Fruit fly (Drosophila melanogaster) whole organism, wandering third instar larva: ENCODE data around the gene CG33510.

ENCODE experiments used
- Abd-B ChIP-seq: fragments of >200 bp; optimal IDR thresholded peaks from 2 replicates; lab custom pipeline; 2017; ENCODE audit warnings: missing biosample characterization, missing genetic modification characterization
- CG32264 ChIP-seq: fragments of 200-800 bp; sonication (Bioruptor generic); optimal IDR thresholded peaks from 2 replicates; lab custom pipeline; 2016; ENCODE audit warnings: missing biosample characterization, missing genetic modification characterization
- CG9705 ChIP-seq: fragments of 200-800 bp; sonication (Bioruptor generic); optimal IDR thresholded peaks from 2 replicates; lab custom pipeline; 2018; ENCODE audit warnings: missing biosample characterization, mild to moderate bottlenecking, missing genetic modification characterization
- CrebA ChIP-seq: fragments of 200-800 bp; sonication (Bioruptor generic); optimal IDR thresholded peaks from 2 replicates; lab custom pipeline; 2016; ENCODE audit warnings: missing biosample characterization, mild to moderate bottlenecking, missing genetic modification characterization, borderline replicate concordance
- Dfd ChIP-seq: fragments of >200 bp; optimal IDR thresholded peaks from 2 replicates; lab custom pipeline; 2017; ENCODE audit warnings: missing biosample characterization, missing genetic modification characterization
- Dif ChIP-seq: fragments of 200-275, 200-300 bp; sonication (Bioruptor generic); optimal IDR thresholded peaks from 2 replicates; lab custom pipeline; 2018; ENCODE audit warnings: missing biosample characterization, missing genetic modification characterization; ENCODE audit not compliant: partially characterized antibody
- HLH106 ChIP-seq: fragments of 200-800 bp; optimal IDR thresholded peaks from 3 replicates; lab custom pipeline; 2019; ENCODE audit warnings: missing biosample characterization, mild to moderate bottlenecking, missing genetic modification characterization, moderate library complexity
- Hr83 ChIP-seq: fragments of 200-300 bp; sonication (Bioruptor generic); optimal IDR thresholded peaks from 2 replicates; lab custom pipeline; 2016; ENCODE audit warnings: missing biosample characterization, mild to moderate bottlenecking, missing genetic modification characterization, moderate library complexity; ENCODE audit not compliant: poor library complexity, severe bottlenecking
- Jra ChIP-seq: sonication (Bioruptor generic); optimal IDR thresholded peaks from 2 replicates; lab custom pipeline; 2016; ENCODE audit warnings: missing biosample characterization, missing genetic modification characterization
- Myc ChIP-seq: fragments of >200 bp; optimal IDR thresholded peaks from 2 replicates; lab custom pipeline; 2017
- Rel ChIP-seq, 2 experiments: fragments of 200-800 bp; sonication (Bioruptor generic) in 1 of 2; optimal IDR thresholded peaks; 2 replicates in 1 of 2; 3 replicates in 1 of 2; lab custom pipeline; 2016 to 2019; ENCODE audit warnings: mild to moderate bottlenecking in 2 of 2, missing biosample characterization in 2 of 2, missing genetic modification characterization in 2 of 2, moderate library complexity in 1 of 2
- Sp1 ChIP-seq: fragments of 200-800 bp; sonication (Bioruptor generic); optimal IDR thresholded peaks from 3 replicates; lab custom pipeline; 2019; ENCODE audit warnings: missing biosample characterization, mild to moderate bottlenecking, missing genetic modification characterization, moderate library complexity
- Vsx2 ChIP-seq: fragments of 200-300, 225-300 bp; sonication (Bioruptor generic); optimal IDR thresholded peaks from 2 replicates; lab custom pipeline; 2018; ENCODE audit warnings: missing biosample characterization, missing genetic modification characterization; ENCODE audit not compliant: partially characterized antibody
- br ChIP-seq: fragments of 200-800 bp; sonication (Bioruptor generic); optimal IDR thresholded peaks from 2 replicates; lab custom pipeline; 2016; ENCODE audit warnings: missing biosample characterization, missing genetic modification characterization
- brk ChIP-seq: fragments of 200-800 bp; sonication (Bioruptor generic); optimal IDR thresholded peaks from 2 replicates; lab custom pipeline; 2016; ENCODE audit warnings: missing biosample characterization, mild to moderate bottlenecking, missing genetic modification characterization
- dl ChIP-seq, 2 experiments: fragments of 175-275, 200-275 bp in 1 of 2; fragments of 200-275 bp in 1 of 2; sonication (Bioruptor generic); optimal IDR thresholded peaks; lab custom pipeline; 2018; ENCODE audit warnings: mild to moderate bottlenecking in 2 of 2, missing biosample characterization in 2 of 2, missing genetic modification characterization in 2 of 2, moderate library complexity in 2 of 2; ENCODE audit not compliant: partially characterized antibody in 2 of 2, insufficient read depth in 1 of 2
- dmrt93B ChIP-seq: fragments of 200-800 bp; sonication (Bioruptor generic); optimal IDR thresholded peaks from 2 replicates; lab custom pipeline; 2018; ENCODE audit warnings: missing biosample characterization, mild to moderate bottlenecking, missing genetic modification characterization
- dsf ChIP-seq: sonication (Bioruptor generic); optimal IDR thresholded peaks from 2 replicates; lab custom pipeline; 2016; ENCODE audit warnings: missing biosample characterization, missing genetic modification characterization, borderline replicate concordance
- ey ChIP-seq: fragments of 200-800 bp; sonication (Bioruptor generic); optimal IDR thresholded peaks from 2 replicates; lab custom pipeline; 2016; ENCODE audit warnings: missing biosample characterization, missing genetic modification characterization
- foxo ChIP-seq, 2 experiments: fragments of 200-800 bp; sonication (Bioruptor generic); optimal IDR thresholded peaks; 2 replicates in 1 of 2; 3 replicates in 1 of 2; lab custom pipeline; 2016 to 2017; ENCODE audit warnings: missing biosample characterization in 2 of 2, missing genetic modification characterization in 2 of 2
- jim ChIP-seq: fragments of 175-275, 200-325 bp; sonication (Bioruptor generic); optimal IDR thresholded peaks from 2 replicates; lab custom pipeline; 2016; ENCODE audit warnings: missing biosample characterization, mild to moderate bottlenecking, missing genetic modification characterization
- pan ChIP-seq: fragments of >200 bp; optimal IDR thresholded peaks from 2 replicates; lab custom pipeline; 2017
- psq ChIP-seq: fragments of 200-800 bp; sonication (Bioruptor generic); optimal IDR thresholded peaks from 3 replicates; lab custom pipeline; 2017; ENCODE audit warnings: missing biosample characterization, mild to moderate bottlenecking, missing genetic modification characterization, moderate library complexity
- rgr ChIP-seq: fragments of 200-800 bp; sonication (Bioruptor generic); optimal IDR thresholded peaks from 3 replicates; lab custom pipeline; 2016; ENCODE audit warnings: missing biosample characterization, mild to moderate bottlenecking, missing genetic modification characterization
- sage ChIP-seq: fragments of 200-800 bp; sonication (Bioruptor generic); optimal IDR thresholded peaks from 2 replicates; lab custom pipeline; 2016; ENCODE audit warnings: missing biosample characterization, mild to moderate bottlenecking, missing genetic modification characterization
- sv ChIP-seq: fragments of 200-800 bp; sonication (Bioruptor generic); optimal IDR thresholded peaks from 3 replicates; lab custom pipeline; 2016; ENCODE audit warnings: missing biosample characterization, missing genetic modification characterization
- tai ChIP-seq: sonication (Bioruptor generic); optimal IDR thresholded peaks from 2 replicates; lab custom pipeline; 2016; ENCODE audit warnings: missing biosample characterization, missing genetic modification characterization
- usp ChIP-seq: fragments of >200 bp; optimal IDR thresholded peaks from 2 replicates; lab custom pipeline; 2017; ENCODE audit warnings: missing biosample characterization, missing genetic modification characterization
- woc ChIP-seq: sonication (Bioruptor generic); optimal IDR thresholded peaks from 2 replicates; lab custom pipeline; 2016; ENCODE audit warnings: missing biosample characterization, mild to moderate bottlenecking, missing genetic modification characterization

Gene CG33510

DNA sequence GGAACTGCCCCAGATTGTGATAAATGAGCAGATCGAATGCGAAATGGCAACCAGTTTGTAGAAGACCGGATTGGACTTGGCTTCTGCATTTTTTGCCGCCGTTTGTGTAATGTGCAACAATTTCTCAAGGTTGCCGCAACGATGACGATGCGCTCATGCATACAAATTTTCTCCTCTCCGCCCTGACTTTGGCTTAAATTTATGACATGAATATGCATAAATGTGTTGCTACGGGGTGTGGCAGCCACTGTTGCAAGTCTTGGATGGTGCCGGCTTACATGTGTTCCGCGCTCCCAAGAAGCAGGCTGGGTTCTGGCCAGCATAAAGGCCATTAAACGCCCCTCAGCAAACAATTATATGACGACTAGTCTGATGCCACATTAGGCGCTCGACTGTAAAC lies 22.5 kb downstream of the CG33510 start:
- TF ChIP-seq sage (GFP tag; lab: Kevin White, UChicago) (no peak), psq (GFP tag; lab: Kevin White, UChicago) (no peak), Myc (lab: Kevin White, UChicago) (no peak), brk (no peak), dl (GFP tag; optimal IDR thresholded peaks at IDR 0.05; lab: Kevin White, UChicago; ENCODE audit: insufficient read depth in 1 of 2, partially characterized antibody in 2 of 2) (no peak), Vsx2 (GFP tag; lab: Kevin White, UChicago) (no peak), woc (GFP tag; lab: Kevin White, UChicago) (no peak), usp (no peak), Dfd (GFP tag; lab: Kevin White, UChicago) (no peak), br (GFP tag; lab: Kevin White, UChicago) (no peak), Abd-B (no peak)
- TF ChIP-seq, all 38 proteins: peak for 0

DNA sequence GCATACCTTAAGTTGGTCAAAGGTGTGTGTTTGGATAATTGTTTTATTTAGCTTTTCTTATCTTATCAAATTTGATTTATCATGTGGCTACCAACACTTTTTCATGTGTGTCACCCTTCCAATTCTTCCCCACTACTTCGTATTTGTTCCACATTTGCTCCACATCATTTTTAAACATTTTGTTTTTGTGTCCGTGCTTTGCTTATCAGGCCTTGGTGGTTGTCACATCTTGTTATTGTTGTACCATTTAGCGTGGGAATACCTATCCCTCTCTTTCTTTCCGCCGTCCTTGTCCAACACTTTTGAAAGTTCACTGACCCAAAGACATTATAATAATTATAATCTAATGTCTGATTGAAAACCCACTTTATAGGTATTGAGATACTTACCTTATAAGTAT lies 30.5 kb downstream of the CG33510 start:
- TF ChIP-seq pan (lab: Kevin White, UChicago) (no peak), dmrt93B (GFP tag; lab: Kevin White, UChicago) (no peak), HLH106 (tag; lab: Kevin White, UChicago) (no peak), Rel (GFP tag; optimal IDR thresholded peaks at IDR 0.05; lab: Kevin White, UChicago) (no peak), Rel (tag; optimal IDR thresholded peaks at IDR 0.05; lab: Kevin White, UChicago) (no peak), psq (GFP tag; lab: Kevin White, UChicago) (peak; percentile 3)

DNA sequence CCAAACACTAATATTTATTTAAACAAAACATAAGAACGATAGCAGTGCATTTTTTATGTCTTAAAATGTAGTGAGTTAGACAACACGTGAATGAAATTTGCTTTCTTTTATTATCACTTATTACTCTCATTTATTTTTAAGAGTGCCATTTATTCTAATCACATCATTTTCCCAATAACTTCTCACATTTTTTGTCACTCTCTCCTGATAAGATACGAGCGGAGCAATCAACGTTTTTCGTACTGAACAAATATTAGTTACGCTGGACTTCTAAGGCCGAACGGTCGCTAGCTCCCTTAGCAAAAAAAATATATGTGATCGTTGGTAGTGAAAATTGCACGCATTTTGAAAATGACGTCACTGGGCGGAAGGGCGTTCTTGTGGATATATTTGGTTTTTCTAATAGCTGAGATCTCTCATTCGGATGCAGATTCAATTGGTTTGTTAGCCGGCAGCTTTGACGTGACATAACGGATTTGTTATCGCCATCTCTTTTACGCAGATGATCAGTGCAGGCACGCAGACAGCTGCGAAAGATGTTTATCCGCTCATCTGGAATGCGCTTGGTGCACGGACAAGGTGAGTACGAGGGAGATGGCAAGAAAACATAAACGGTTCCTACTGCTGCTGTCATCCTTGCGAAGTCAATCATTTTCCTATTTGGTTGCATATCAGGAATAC lies 31.2 kb downstream of the CG33510 start, which contains the start of gene Itgbn:
Gene Itgbn, plus strand, starts transcription at position 251 of the 681 bp plus-strand sequence.
- no peak for TF ChIP-seq woc (GFP tag; lab: Kevin White, UChicago)
- no peak for TF ChIP-seq jim
- no peak for TF ChIP-seq sv (GFP tag; lab: Kevin White, UChicago)
- TF ChIP-seq ey (GFP tag; lab: Kevin White, UChicago), result no peak
- TF ChIP-seq Dfd (GFP tag; lab: Kevin White, UChicago), result no peak
- no peak for TF ChIP-seq Vsx2 (GFP tag; lab: Kevin White, UChicago)

DNA sequence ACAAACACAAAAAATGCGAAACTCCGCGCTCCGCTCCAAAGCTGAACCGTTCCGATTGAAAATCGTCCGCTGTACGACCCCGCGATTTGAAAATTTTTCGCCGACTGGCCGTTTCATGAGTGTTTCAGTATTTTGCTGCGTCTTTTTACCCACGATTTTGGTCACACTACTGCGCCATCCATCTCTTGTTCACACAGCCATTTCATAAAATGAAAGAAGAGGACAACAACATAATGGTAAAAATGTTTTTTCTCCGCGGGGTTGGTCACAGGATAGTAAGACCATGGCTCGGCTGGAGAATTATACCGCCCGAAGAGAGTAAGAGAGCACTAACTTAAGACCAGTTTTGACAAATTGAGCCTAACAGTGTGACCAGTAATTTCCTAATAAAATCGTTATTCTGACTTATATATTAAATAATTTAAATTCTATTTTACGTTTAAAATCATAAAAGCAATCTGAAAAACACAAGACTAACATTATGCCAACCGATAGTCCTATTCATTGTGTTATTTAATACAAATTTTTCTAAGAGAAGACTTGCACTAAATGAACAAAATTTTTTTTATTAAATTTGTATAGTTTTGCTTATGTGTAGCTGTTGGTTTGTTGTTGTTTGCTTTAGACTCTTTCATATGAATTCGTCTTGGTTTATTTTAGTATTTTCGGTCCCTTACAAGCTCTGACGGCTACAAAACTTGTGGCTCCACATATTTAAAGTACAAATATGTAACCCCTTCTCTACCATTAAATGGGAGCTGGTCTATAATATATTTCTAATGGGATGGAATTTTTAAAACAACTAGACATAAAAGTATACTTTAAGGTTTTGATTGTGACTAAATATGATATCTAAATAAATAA lies 32.0 kb downstream of the CG33510 start, which contains the start of gene CG42238:
Gene CG42238, minus strand, starts transcription at position 292 of the 864 bp plus-strand sequence.
- TF ChIP-seq brk, result no peak
- TF ChIP-seq CG9705 (GFP tag; lab: Kevin White, UChicago), result no peak
- TF ChIP-seq dl (GFP tag; optimal IDR thresholded peaks at IDR 0.05; lab: Kevin White, UChicago; ENCODE audit: insufficient read depth in 1 of 2, partially characterized antibody in 2 of 2), result peak in 1 of 2 experiments; percentile 39
- no peak for TF ChIP-seq br (GFP tag; lab: Kevin White, UChicago)
- TF ChIP-seq dsf (GFP tag; lab: Kevin White, UChicago), result no peak
- no peak for TF ChIP-seq Rel (GFP tag; optimal IDR thresholded peaks at IDR 0.05; lab: Kevin White, UChicago)
- TF ChIP-seq Rel (tag; optimal IDR thresholded peaks at IDR 0.05; lab: Kevin White, UChicago), result peak; percentile 31
- peak in 1 of 2 experiments; percentile 4 for TF ChIP-seq foxo (GFP tag; optimal IDR thresholded peaks at IDR 0.05; lab: Kevin White, UChicago)
- TF ChIP-seq Hr83 (GFP tag; lab: Kevin White, UChicago), result peak; percentile 36
- TF ChIP-seq sv (GFP tag; lab: Kevin White, UChicago), result no peak
- peak; percentile 21 for TF ChIP-seq psq (GFP tag; lab: Kevin White, UChicago)
- no peak for TF ChIP-seq CG32264
- TF ChIP-seq HLH106 (tag; lab: Kevin White, UChicago), result peak; percentile 2
- no peak for TF ChIP-seq Dif
- no peak for TF ChIP-seq CrebA
- peak; percentile 31 for TF ChIP-seq rgr (GFP tag; lab: Kevin White, UChicago)
- peak; percentile 8 for TF ChIP-seq Sp1

DNA sequence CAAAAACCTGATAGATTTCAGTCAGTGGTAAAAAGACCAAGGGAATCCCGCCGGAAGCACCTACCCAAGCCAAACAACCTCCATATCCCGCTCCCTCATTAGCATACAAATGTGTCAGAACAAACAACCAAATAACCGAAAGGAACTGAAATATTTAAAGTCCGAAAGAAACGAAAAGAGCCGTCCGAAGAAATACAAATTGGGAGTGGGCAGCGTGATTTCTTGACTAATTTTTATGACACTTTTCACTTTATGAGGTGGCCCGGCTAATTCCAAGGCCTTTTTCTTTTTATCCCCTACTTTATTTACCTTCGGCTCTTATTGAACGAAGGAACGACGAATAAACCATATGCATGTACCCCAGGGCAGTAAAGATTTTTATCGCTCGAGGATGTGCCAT lies 43.4 kb downstream of the CG33510 start:
- no peak for TF ChIP-seq ey (GFP tag; lab: Kevin White, UChicago)
- no peak for TF ChIP-seq sage (GFP tag; lab: Kevin White, UChicago)
- no peak for TF ChIP-seq Vsx2 (GFP tag; lab: Kevin White, UChicago)
- TF ChIP-seq CG9705 (GFP tag; lab: Kevin White, UChicago), result no peak
- no peak for TF ChIP-seq pan (lab: Kevin White, UChicago)
- TF ChIP-seq HLH106 (tag; lab: Kevin White, UChicago), result no peak
- no peak for TF ChIP-seq dmrt93B (GFP tag; lab: Kevin White, UChicago)
- no peak for TF ChIP-seq Jra (GFP tag; lab: Kevin White, UChicago)
- no peak for TF ChIP-seq CrebA
- TF ChIP-seq usp, result no peak
- no peak for TF ChIP-seq dl (GFP tag; optimal IDR thresholded peaks at IDR 0.05; lab: Kevin White, UChicago; ENCODE audit: insufficient read depth in 1 of 2, partially characterized antibody in 2 of 2)
- TF ChIP-seq dsf (GFP tag; lab: Kevin White, UChicago), result no peak
- no peak for TF ChIP-seq Dif
- no peak for TF ChIP-seq Abd-B
- no peak for TF ChIP-seq Rel (GFP tag; optimal IDR thresholded peaks at IDR 0.05; lab: Kevin White, UChicago)
- TF ChIP-seq Rel (tag; optimal IDR thresholded peaks at IDR 0.05; lab: Kevin White, UChicago), result no peak
- TF ChIP-seq tai (GFP tag; lab: Kevin White, UChicago), result no peak
- no peak for TF ChIP-seq Hr83 (GFP tag; lab: Kevin White, UChicago)
- TF ChIP-seq woc (GFP tag; lab: Kevin White, UChicago), result no peak
- TF ChIP-seq Sp1, result no peak
